Fruit fly (Drosophila melanogaster): ENCODE measurements around the gene Ilp2.

Ilp2 gene

DNA sequence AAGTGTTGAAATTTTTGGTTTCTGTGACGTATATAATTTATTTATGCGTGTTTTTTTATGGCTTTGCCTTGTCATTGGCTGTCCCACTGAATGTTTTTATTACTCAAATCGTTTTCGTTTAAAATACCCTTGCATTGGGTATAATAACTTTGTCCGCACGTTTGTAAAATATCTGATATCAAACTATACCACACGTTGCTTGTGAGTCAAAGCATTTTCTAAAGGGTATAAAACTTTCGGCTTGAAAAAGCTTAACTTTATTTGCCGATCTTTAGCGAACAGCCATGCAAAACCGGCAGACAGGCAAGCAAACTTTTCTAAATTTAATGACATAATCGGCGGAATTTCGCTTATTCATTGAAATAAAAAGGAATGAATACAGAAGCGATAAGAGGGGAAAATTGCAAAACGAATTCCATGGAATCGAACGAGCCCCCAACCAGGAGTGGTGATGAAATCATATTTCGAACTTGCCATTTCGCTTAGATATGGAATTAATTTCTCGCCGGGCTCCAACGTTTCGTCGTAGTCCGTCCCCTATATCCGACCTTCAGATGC lies 48.0 kb downstream of the Ilp2 start (continued):
- TF ChIP-seq CG18262 (tag; optimal IDR thresholded peaks at IDR 0.05) (peak; percentile 2), da (GFP tag; optimal IDR thresholded peaks at IDR 0.05) (no peak), stc (GFP tag; IDR thresholded peaks at IDR 0.05) (peak; percentile 42), onecut (GFP tag; IDR thresholded peaks at IDR 0.05) (peak; percentile 29; the same call in 1 of the 2 replicates), CG10366 (GFP tag; IDR thresholded peaks at IDR 0.05) (peak; percentile 61), cg (GFP tag; optimal IDR thresholded peaks at IDR 0.05) (no peak), ato (GFP tag; IDR thresholded peaks at IDR 0.05; ENCODE audit: partially characterized antibody) (no peak), hkb (optimal IDR thresholded peaks at IDR 0.05) (no peak), hkb (GFP tag; IDR thresholded peaks at IDR 0.05) (peak; percentile 53; the same call in 1 of the 2 replicates), CG6254 (GFP tag; optimal IDR thresholded peaks at IDR 0.05) (no peak), Fer1 (GFP tag; optimal IDR thresholded peaks at IDR 0.05) (peak; percentile 60), hth (optimal IDR thresholded peaks at IDR 0.05) (no peak), Hr51 (GFP tag; optimal IDR thresholded peaks at IDR 0.05) (peak in 1 of 2 experiments; percentile 64), Nf-YA (GFP tag; IDR thresholded peaks at IDR 0.05) (no peak), Poxn (GFP tag; IDR thresholded peaks at IDR 0.05) (no peak), toy (GFP tag; IDR thresholded peaks at IDR 0.05) (no peak), CG34376 (GFP tag; optimal IDR thresholded peaks at IDR 0.05) (no peak), repo (GFP tag; optimal IDR thresholded peaks at IDR 0.05) (no peak), pum (GFP tag; optimal IDR thresholded peaks at IDR 0.05) (peak; percentile 17), tio (GFP tag; optimal IDR thresholded peaks at IDR 0.05) (no peak), Hey (tag; optimal IDR thresholded peaks at IDR 0.05) (no peak), CG16779 (GFP tag; IDR thresholded peaks at IDR 0.05) (0 out of 2 replicates have a peak, but pooled peaks have one; percentile 33), CG4730 (GFP tag; IDR thresholded peaks at IDR 0.05) (no peak), CG42726 (GFP tag; IDR thresholded peaks at IDR 0.05; ENCODE audit: partially characterized antibody) (no peak), Nf-YC (tag; optimal IDR thresholded peaks at IDR 0.05) (peak; percentile 39), CG6272 (GFP tag; IDR thresholded peaks at IDR 0.05) (no peak), jing (GFP tag; optimal IDR thresholded peaks at IDR 0.05) (no peak), CG8290 (GFP tag; optimal IDR thresholded peaks at IDR 0.05) (no peak), CG8290 (tag; optimal IDR thresholded peaks at IDR 0.05) (peak in 1 of 2 experiments; percentile 87), ATbp (GFP tag; optimal IDR thresholded peaks at IDR 0.05) (no peak), mam (GFP tag; optimal IDR thresholded peaks at IDR 0.05) (peak; percentile 67), BtbVII (GFP tag; optimal IDR thresholded peaks at IDR 0.05) (peak; percentile 42), CG10565 (GFP tag; optimal IDR thresholded peaks at IDR 0.05) (no peak), HLH3B (GFP tag; IDR thresholded peaks at IDR 0.05) (peak; percentile 59; the same call in 1 of the 2 replicates), CG16815 (GFP tag; optimal IDR thresholded peaks at IDR 0.05) (no peak), cato (GFP tag; optimal IDR thresholded peaks at IDR 0.05; ENCODE audit: borderline replicate concordance) (no peak), CG8388 (GFP tag; optimal IDR thresholded peaks at IDR 0.05) (no peak), bab2 (GFP tag; optimal IDR thresholded peaks at IDR 0.05) (peak; percentile 54), oc (tag; optimal IDR thresholded peaks at IDR 0.05) (no peak), CG7963 (GFP tag; IDR thresholded peaks at IDR 0.05; ENCODE audit: partially characterized antibody) (no peak), Ets97D (GFP tag; optimal IDR thresholded peaks at IDR 0.05) (no peak), Dll (GFP tag; IDR thresholded peaks at IDR 0.05; ENCODE audit: partially characterized antibody) (no peak), CG13894 (tag; optimal IDR thresholded peaks at IDR 0.05) (peak; percentile 16), CG5953 (GFP tag; IDR thresholded peaks at IDR 0.05) (no peak), CG11085 (GFP tag; IDR thresholded peaks at IDR 0.05) (no peak), Myb (GFP tag; optimal IDR thresholded peaks at IDR 0.05) (no peak), CG9817 (tag; optimal IDR thresholded peaks at IDR 0.05) (peak; percentile 55), scrt (GFP tag; optimal IDR thresholded peaks at IDR 0.05) (peak; percentile 23), Nf-YB (GFP tag; optimal IDR thresholded peaks at IDR 0.05) (peak; percentile 12), Elba2 (GFP tag; optimal IDR thresholded peaks at IDR 0.05) (no peak), unpg (GFP tag; optimal IDR thresholded peaks at IDR 0.05) (peak; percentile 44)
